Fruit fly (Drosophila melanogaster) whole organism, embryonic: ENCODE results near the gene Setx.
A peak's percentile ranks its signal among the peaks of the same experiment; 100 is the strongest.

Experiments
- Asciz ChIP-seq: fragments of 200-800 bp; sonication (Bioruptor generic); optimal IDR thresholded peaks from 2 replicates; lab custom pipeline; 2017; ENCODE audit warnings: missing biosample characterization, mild to moderate bottlenecking, missing genetic modification characterization, missing genetic modification reagents
- Bdp1 ChIP-seq: fragments of 200-800 bp; sonication (Bioruptor generic); optimal IDR thresholded peaks from 3 replicates; lab custom pipeline; 2016; ENCODE audit warnings: missing biosample characterization, missing genetic modification characterization
- CG10565 ChIP-seq: fragments of 200-800 bp; sonication (Bioruptor generic); optimal IDR thresholded peaks from 3 replicates; lab custom pipeline; 2016; ENCODE audit warnings: missing biosample characterization, mild to moderate bottlenecking, missing genetic modification characterization
- CG10654 ChIP-seq: fragments of 200-800 bp; sonication (Bioruptor generic); optimal IDR thresholded peaks from 2 replicates; lab custom pipeline; 2016; ENCODE audit warnings: missing biosample characterization, missing genetic modification characterization
- CG12219 ChIP-seq: fragments of 200-800 bp; sonication (Bioruptor generic); optimal IDR thresholded peaks from 3 replicates; lab custom pipeline; 2018; ENCODE audit warnings: missing biosample characterization, mild to moderate bottlenecking, missing genetic modification characterization
- CG12299 ChIP-seq: fragments of 200-800 bp; sonication (Bioruptor generic); optimal IDR thresholded peaks from 2 replicates; lab custom pipeline; 2018; ENCODE audit warnings: missing biosample characterization, mild to moderate bottlenecking, missing genetic modification characterization
- CG12391 ChIP-seq: fragments of 200-800 bp; sonication (Bioruptor generic); optimal IDR thresholded peaks from 3 replicates; lab custom pipeline; 2018; ENCODE audit warnings: missing biosample characterization, mild to moderate bottlenecking, missing genetic modification characterization, moderate library complexity
- CG14710 ChIP-seq: fragments of 200-800 bp; sonication (Bioruptor generic); optimal IDR thresholded peaks from 3 replicates; lab custom pipeline; 2019; ENCODE audit warnings: missing biosample characterization, mild to moderate bottlenecking, missing genetic modification characterization, moderate library complexity
- CG15514 ChIP-seq: fragments of 200-800 bp; sonication (Bioruptor generic); optimal IDR thresholded peaks from 3 replicates; lab custom pipeline; 2017; ENCODE audit warnings: missing biosample characterization, missing genetic modification characterization, mild to moderate bottlenecking, moderate library complexity, missing genetic modification reagents
- CG1602 ChIP-seq: fragments of 200-800 bp; sonication (Bioruptor generic); optimal IDR thresholded peaks from 3 replicates; lab custom pipeline; 2016; ENCODE audit warnings: missing biosample characterization, missing genetic modification characterization
- CG16779 ChIP-seq: fragments of 200-800 bp; sonication (Bioruptor generic); IDR thresholded peaks from 2 replicates; pipeline ENCODE4 v1.3.6; 2022; ENCODE audit warnings: missing biosample characterization, missing genetic modification characterization
- CG17385 ChIP-seq: fragments of 200-800 bp; sonication (Bioruptor generic); optimal IDR thresholded peaks from 3 replicates; lab custom pipeline; 2018; ENCODE audit warnings: missing biosample characterization, mild to moderate bottlenecking, missing genetic modification characterization
- CG32767 ChIP-seq: fragments of 200-800 bp; sonication (Bioruptor generic); IDR thresholded peaks from 2 replicates; pipeline ENCODE4 v1.3.6; 2022; ENCODE audit warnings: missing biosample characterization, missing genetic modification characterization
- CG3995 ChIP-seq: fragments of 200-800 bp; sonication (Bioruptor generic); optimal IDR thresholded peaks from 3 replicates; lab custom pipeline; 2016; ENCODE audit warnings: missing biosample characterization, missing genetic modification characterization
- CG6272 ChIP-seq: fragments of 200-800 bp; sonication (Bioruptor generic); IDR thresholded peaks from 2 replicates; pipeline ENCODE4 v1.3.6; 2022; ENCODE audit warnings: missing biosample characterization, missing genetic modification characterization
- CG7839 ChIP-seq: fragments of 200-800 bp; sonication (Bioruptor generic); optimal IDR thresholded peaks from 3 replicates; lab custom pipeline; 2018; ENCODE audit warnings: missing biosample characterization, mild to moderate bottlenecking, missing genetic modification characterization, moderate library complexity
- CG9609 ChIP-seq: fragments of 200-800 bp; sonication (Bioruptor generic); optimal IDR thresholded peaks from 3 replicates; lab custom pipeline; 2016; ENCODE audit warnings: missing biosample characterization, missing genetic modification characterization
- CTCF ChIP-seq: fragments of 200-800 bp; sonication (Bioruptor generic); optimal IDR thresholded peaks from 2 replicates; lab custom pipeline; 2017; ENCODE audit warnings: missing biosample characterization, mild to moderate bottlenecking, missing genetic modification characterization, moderate library complexity
- Dll ChIP-seq: fragments of 200-800 bp; sonication (Bioruptor generic); IDR thresholded peaks from 4 replicates; pipeline ENCODE4 v1.3.6; 2022; ENCODE audit warnings: missing biosample characterization, missing genetic modification characterization; ENCODE audit not compliant: partially characterized antibody
- Fer1 ChIP-seq: fragments of 200-800 bp; sonication (Bioruptor generic); optimal IDR thresholded peaks from 2 replicates; lab custom pipeline; 2017; ENCODE audit warnings: missing biosample characterization, mild to moderate bottlenecking, missing genetic modification characterization
- HLH4C ChIP-seq: fragments of 200-800 bp; sonication (Bioruptor generic); IDR thresholded peaks from 3 replicates; pipeline ENCODE4 v1.3.6; 2022; ENCODE audit warnings: missing biosample characterization, missing genetic modification characterization; ENCODE audit not compliant: partially characterized antibody
- HmgZ ChIP-seq: fragments of 200-800 bp; sonication (Bioruptor generic); optimal IDR thresholded peaks from 2 replicates; lab custom pipeline; 2018; ENCODE audit warnings: missing biosample characterization, mild to moderate bottlenecking, missing genetic modification characterization
- Hr51 ChIP-seq, 2 experiments: fragments of 200-800 bp; sonication (Bioruptor generic); optimal IDR thresholded peaks; 2 replicates in 1 of 2; 3 replicates in 1 of 2; lab custom pipeline; 2016 to 2018; ENCODE audit warnings: missing biosample characterization in 2 of 2, missing genetic modification characterization in 2 of 2, mild to moderate bottlenecking in 1 of 2, moderate library complexity in 1 of 2
- Hsf ChIP-seq: fragments of 200-800 bp; sonication (Bioruptor generic); optimal IDR thresholded peaks from 3 replicates; lab custom pipeline; 2016; ENCODE audit warnings: missing biosample characterization, missing genetic modification characterization
- MBD-R2 ChIP-seq: fragments of 200-800 bp; sonication (Bioruptor generic); IDR thresholded peaks from 2 replicates; pipeline ENCODE4 v1.3.6; 2022; ENCODE audit warnings: missing biosample characterization, missing genetic modification characterization
- Meics ChIP-seq: fragments of 200-800 bp; sonication (Bioruptor generic); optimal IDR thresholded peaks from 2 replicates; lab custom pipeline; 2017; ENCODE audit warnings: missing biosample characterization, mild to moderate bottlenecking, missing genetic modification characterization
- NFAT ChIP-seq: fragments of 200-800 bp; sonication (Bioruptor generic); IDR thresholded peaks from 2 replicates; pipeline ENCODE4 v1.3.6; 2022; ENCODE audit warnings: missing biosample characterization, missing genetic modification characterization
- Sin3A ChIP-seq: fragments of >200 bp; optimal IDR thresholded peaks from 2 replicates; lab custom pipeline; 2018
- ab ChIP-seq: fragments of 200-800 bp; sonication (Bioruptor generic); optimal IDR thresholded peaks from 2 replicates; lab custom pipeline; 2016; ENCODE audit warnings: missing biosample characterization, missing genetic modification characterization
- amos ChIP-seq: fragments of 200-800 bp; sonication (Bioruptor generic); IDR thresholded peaks from 2 replicates; pipeline ENCODE4 v1.3.6; 2022; ENCODE audit warnings: missing biosample characterization, missing genetic modification characterization; ENCODE audit not compliant: partially characterized antibody
- aop ChIP-seq: fragments of 200-800 bp; sonication (Bioruptor generic); IDR thresholded peaks from 2 replicates; pipeline ENCODE4 v1.3.6; 2022; ENCODE audit warnings: missing biosample characterization, missing genetic modification characterization
- ase ChIP-seq: fragments of 200-800 bp; sonication (Bioruptor generic); IDR thresholded peaks from 3 replicates; pipeline ENCODE4 v1.3.6; 2022; ENCODE audit warnings: missing biosample characterization, missing genetic modification characterization
- crp ChIP-seq, 2 experiments: fragments of 200-800 bp; sonication (Bioruptor generic); optimal IDR thresholded peaks; 2 replicates in 1 of 2; 3 replicates in 1 of 2; lab custom pipeline; 2017; ENCODE audit warnings: missing biosample characterization in 2 of 2, missing genetic modification characterization in 2 of 2, mild to moderate bottlenecking in 1 of 2, moderate library complexity in 1 of 2
- da ChIP-seq: fragments of 200-800 bp; sonication (Bioruptor generic); optimal IDR thresholded peaks from 2 replicates; lab custom pipeline; 2016; ENCODE audit warnings: missing biosample characterization, missing genetic modification characterization
- dm ChIP-seq: fragments of 200-800 bp; sonication (Bioruptor generic); optimal IDR thresholded peaks from 3 replicates; lab custom pipeline; 2016; ENCODE audit warnings: missing biosample characterization, missing genetic modification characterization
- knrl ChIP-seq: fragments of 200-800 bp; sonication (Bioruptor generic); IDR thresholded peaks from 3 replicates; pipeline ENCODE4 v1.3.6; 2022; ENCODE audit warnings: missing biosample characterization, missing genetic modification characterization; ENCODE audit not compliant: partially characterized antibody
- lov ChIP-seq, 2 experiments: fragments of 200-800 bp in 1 of 2; fragments of >200 bp in 1 of 2; sonication (Bioruptor generic) in 1 of 2; IDR thresholded peaks in 1 of 2; optimal IDR thresholded peaks in 1 of 2; 2 replicates in 1 of 2; 3 replicates in 1 of 2; pipeline versions ENCODE4 v1.3.6 to Lab custom; 2017 to 2022; ENCODE audit warnings: missing biosample characterization in 1 of 2, missing genetic modification characterization in 1 of 2
- pita ChIP-seq: fragments of 200-800 bp; sonication (Bioruptor generic); optimal IDR thresholded peaks from 2 replicates; lab custom pipeline; 2017; ENCODE audit warnings: missing biosample characterization, mild to moderate bottlenecking, missing genetic modification characterization
- prd ChIP-seq, 3 experiments: fragments of >200 bp in 2 of 3; fragments of 200-800 bp in 1 of 3; sonication (Bioruptor generic) in 1 of 3; optimal IDR thresholded peaks in 2 of 3; IDR thresholded peaks in 1 of 3; 2 replicates in 2 of 3; 3 replicates in 1 of 3; pipeline versions ENCODE4 v1.3.6 to Lab custom; 2017 to 2022; ENCODE audit warnings: missing biosample characterization in 1 of 3, missing genetic modification characterization in 1 of 3
- pros ChIP-seq: fragments of 200-800 bp; sonication (Bioruptor generic); optimal IDR thresholded peaks from 3 replicates; lab custom pipeline; 2019; ENCODE audit warnings: missing biosample characterization, mild to moderate bottlenecking, missing genetic modification characterization, moderate library complexity
- repo ChIP-seq: fragments of 200-800 bp; sonication (Bioruptor generic); optimal IDR thresholded peaks from 2 replicates; lab custom pipeline; 2016; ENCODE audit warnings: missing biosample characterization, missing genetic modification characterization
- scrt ChIP-seq: fragments of 200-800 bp; sonication (Bioruptor generic); optimal IDR thresholded peaks from 2 replicates; lab custom pipeline; 2018; ENCODE audit warnings: missing biosample characterization, mild to moderate bottlenecking, missing genetic modification characterization, moderate library complexity
- sima ChIP-seq: fragments of 200-800 bp; sonication (Bioruptor generic); optimal IDR thresholded peaks from 2 replicates; lab custom pipeline; 2016; ENCODE audit warnings: missing biosample characterization, missing genetic modification characterization
- stc ChIP-seq: fragments of 200-800 bp; sonication (Bioruptor generic); IDR thresholded peaks from 2 replicates; pipeline ENCODE4 v1.3.6; 2022; ENCODE audit warnings: missing biosample characterization, missing genetic modification characterization
- sug ChIP-seq: fragments of 200-800 bp; optimal IDR thresholded peaks from 2 replicates; lab custom pipeline; 2019; ENCODE audit warnings: missing biosample characterization, mild to moderate bottlenecking, missing genetic modification characterization, moderate library complexity
- tgo ChIP-seq: fragments of 200-800 bp; sonication (Bioruptor generic); IDR thresholded peaks from 3 replicates; pipeline ENCODE4 v1.3.6; 2022; ENCODE audit warnings: missing biosample characterization, missing genetic modification characterization
- tin ChIP-seq: fragments of 200-800 bp; sonication (Bioruptor generic); optimal IDR thresholded peaks from 3 replicates; lab custom pipeline; 2016; ENCODE audit warnings: missing biosample characterization, missing genetic modification characterization
- ttk ChIP-seq: fragments of 200-800 bp; sonication (Bioruptor generic); IDR thresholded peaks from 2 replicates; pipeline ENCODE4 v2.1.2; 2022; ENCODE audit warnings: missing biosample characterization, missing genetic modification characterization
- vfl ChIP-seq: fragments of 200-800 bp; sonication (Bioruptor generic); optimal IDR thresholded peaks from 2 replicates; lab custom pipeline; 2016; ENCODE audit warnings: missing biosample characterization, missing genetic modification characterization
- wdn ChIP-seq: fragments of 200-800 bp; sonication (Bioruptor generic); IDR thresholded peaks from 2 replicates; pipeline ENCODE4 v1.3.6; 2022; ENCODE audit warnings: missing biosample characterization, missing genetic modification characterization
- zfh1 ChIP-seq: fragments of 200-800 bp; sonication (Bioruptor generic); IDR thresholded peaks from 3 replicates; pipeline ENCODE4 v1.3.6; 2022; ENCODE audit warnings: missing biosample characterization, missing genetic modification characterization

Setx gene

dm6 chr3L:8124481-8125359, 12.6 kb downstream of the Setx start, which contains the start of the genes CG7550 and mRpL36 (continued):
- no peak for TF ChIP-seq dm (GFP tag; lab: Kevin White, UChicago)
- no peak for TF ChIP-seq CG7839 (tag; lab: Kevin White, UChicago)
- no peak for TF ChIP-seq Bdp1
- TF ChIP-seq Asciz (GFP tag; lab: Kevin White, UChicago) = no peak
- TF ChIP-seq prd (optimal IDR thresholded peaks at IDR 0.05; lab: Kevin White, UChicago) = no peak
- TF ChIP-seq prd (GFP tag; IDR thresholded peaks at IDR 0.05; lab: Robert Waterston, UW) = 0 out of 3 replicates have a peak, but pooled peaks have one; percentile 16
- no peak for TF ChIP-seq CTCF
- peak in 1 of 2 experiments; percentile 67 for TF ChIP-seq crp (GFP tag; optimal IDR thresholded peaks at IDR 0.05; lab: Kevin White, UChicago)
- TF ChIP-seq CG10654 (GFP tag; lab: Kevin White, UChicago) = no peak
- TF ChIP-seq sima (GFP tag; lab: Kevin White, UChicago) = no peak
- no peak for TF ChIP-seq repo
- TF ChIP-seq zfh1 (GFP tag; lab: Robert Waterston, UW) = no peak
- no peak for TF ChIP-seq lov (optimal IDR thresholded peaks at IDR 0.05; lab: Kevin White, UChicago)
- no peak for TF ChIP-seq lov (GFP tag; IDR thresholded peaks at IDR 0.05; lab: Robert Waterston, UW)
- TF ChIP-seq pita (GFP tag; lab: Kevin White, UChicago) = no peak
- no peak for TF ChIP-seq aop (GFP tag; lab: Robert Waterston, UW)
- no peak for TF ChIP-seq ttk (GFP tag; lab: Robert Waterston, UW)
- TF ChIP-seq CG10565 (GFP tag; lab: Kevin White, UChicago) = no peak
- no peak for TF ChIP-seq Hsf (GFP tag; lab: Kevin White, UChicago)
- TF ChIP-seq CG6272 = no peak
- no peak for TF ChIP-seq ase (GFP tag; lab: Robert Waterston, UW)
- TF ChIP-seq stc (GFP tag; lab: Robert Waterston, UW) = no peak
- no peak for TF ChIP-seq tgo
- peak in 1 of 2 experiments; percentile 13 for TF ChIP-seq Hr51 (GFP tag; optimal IDR thresholded peaks at IDR 0.05; lab: Kevin White, UChicago)
- TF ChIP-seq CG15514 (GFP tag; lab: Kevin White, UChicago) = peak; percentile 26
- TF ChIP-seq NFAT = no peak
- TF ChIP-seq HLH4C = 0 out of 3 replicates have a peak, but pooled peaks have one; percentile 26
- no peak for TF ChIP-seq Meics
- no peak for TF ChIP-seq da (GFP tag; lab: Kevin White, UChicago)
- TF ChIP-seq HmgZ (tag; lab: Kevin White, UChicago) = no peak
- no peak for TF ChIP-seq tin (GFP tag; lab: Kevin White, UChicago)
- TF ChIP-seq pros = no peak
- TF ChIP-seq CG9609 (GFP tag; lab: Kevin White, UChicago) = no peak
- TF ChIP-seq vfl = no peak
- no peak for TF ChIP-seq CG12299
- TF ChIP-seq MBD-R2 (GFP tag; lab: Robert Waterston, UW) = peak; percentile 48; the same call in 1 of the 2 replicates
- no peak for TF ChIP-seq CG32767
- no peak for TF ChIP-seq Dll (GFP tag; lab: Robert Waterston, UW)
- TF ChIP-seq wdn (GFP tag; lab: Robert Waterston, UW) = no peak

DNA sequence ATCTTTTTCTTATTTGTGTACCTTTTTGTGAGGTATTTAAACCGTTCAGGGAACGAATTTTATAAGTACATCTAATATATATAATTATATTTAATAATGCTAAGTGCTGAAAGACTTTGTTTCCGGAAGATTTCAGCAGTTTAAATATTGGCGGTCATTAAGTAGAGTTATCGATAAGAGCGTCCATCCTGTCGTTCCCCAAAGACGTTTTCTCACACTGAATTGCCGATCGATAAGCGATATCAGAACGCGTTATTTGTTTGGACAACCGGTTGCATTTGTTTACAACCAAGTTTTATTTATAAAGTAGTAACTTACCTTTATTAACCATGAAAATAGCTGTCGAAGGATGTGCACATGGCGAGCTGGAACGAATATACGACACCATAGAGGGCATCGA, 15.7 kb downstream of the Setx start, which contains the start of gene ldbr:
Gene ldbr (plus strand): TSS at position 238 of the 400 bp plus-strand sequence.
- TF ChIP-seq Fer1 (GFP tag; lab: Kevin White, UChicago) (peak; percentile 56), Sin3A (lab: Kevin White, UChicago) (no peak), CG12219 (GFP tag; lab: Kevin White, UChicago) (no peak), CG17385 (peak; percentile 14), stc (GFP tag; lab: Robert Waterston, UW) (no peak), CG3995 (GFP tag; lab: Kevin White, UChicago) (no peak), sug (peak; percentile 34), ab (GFP tag; lab: Kevin White, UChicago) (no peak), amos (GFP tag; lab: Robert Waterston, UW) (peak; percentile 50; the same call in 1 of the 2 replicates), CG12391 (tag; lab: Kevin White, UChicago) (peak; percentile 18), scrt (peak; percentile 71), CG14710 (tag; lab: Kevin White, UChicago) (peak; percentile 36), CG1602 (GFP tag; lab: Kevin White, UChicago) (no peak), CG16779 (GFP tag; lab: Robert Waterston, UW) (no peak), knrl (no peak)
